Worm (Caenorhabditis elegans) whole organism, L3 larva: ENCODE data around the gene mpst-7.

Experiments used
- aly-2 ChIP-seq: fragments of 150-350 bp; optimal IDR thresholded peaks from 2 replicates; lab custom pipeline; 2014; ENCODE audit warnings: missing biosample characterization, missing genetic modification characterization
- ama-1 ChIP-seq: fragments of 150-350 bp; optimal IDR thresholded peaks from 2 replicates; lab custom pipeline; 2018
- ceh-16 ChIP-seq: sonication (generic microtip); optimal IDR thresholded peaks from 2 replicates; lab custom pipeline; 2017; ENCODE audit warnings: missing biosample characterization, missing genetic modification characterization
- ceh-28 ChIP-seq: fragments of 150-350 bp; optimal IDR thresholded peaks from 2 replicates; lab custom pipeline; 2014; ENCODE audit warnings: missing biosample characterization, missing genetic modification reagents, missing genetic modification characterization
- ceh-82 ChIP-seq: fragments of 150-350 bp; optimal IDR thresholded peaks from 2 replicates; lab custom pipeline; 2014; ENCODE audit warnings: missing biosample characterization, missing genetic modification characterization
- elt-2 ChIP-seq: sonication (generic microtip); optimal IDR thresholded peaks from 2 replicates; lab custom pipeline; 2016; ENCODE audit warnings: missing genetic modification reagents, mild to moderate bottlenecking, missing genetic modification characterization, missing compliant biosample characterization
- elt-3 ChIP-seq, 3 experiments: fragments of 150-350 bp in 1 of 3; sonication (generic microtip) in 2 of 3; optimal IDR thresholded peaks; 2 replicates in 2 of 3; 4 replicates in 1 of 3; lab custom pipeline; 2014 to 2017; ENCODE audit warnings: missing biosample characterization in 3 of 3, missing genetic modification characterization in 3 of 3
- eor-1 ChIP-seq, 2 experiments: fragments of 150-350 bp; optimal IDR thresholded peaks; 2 replicates each; lab custom pipeline; 2014 to 2018; ENCODE audit warnings: missing biosample characterization in 2 of 2, missing genetic modification characterization in 2 of 2
- fkh-2 ChIP-seq: fragments of 150-350 bp; optimal IDR thresholded peaks from 2 replicates; lab custom pipeline; 2014; ENCODE audit warnings: missing biosample characterization, missing genetic modification reagents, missing genetic modification characterization
- fos-1 ChIP-seq: fragments of 150-350 bp; optimal IDR thresholded peaks from 2 replicates; lab custom pipeline; 2014; ENCODE audit warnings: missing biosample characterization, missing genetic modification characterization
- hmg-11 ChIP-seq: sonication (generic microtip); optimal IDR thresholded peaks from 2 replicates; lab custom pipeline; 2016; ENCODE audit warnings: missing genetic modification characterization, missing compliant biosample characterization
- jun-1 ChIP-seq: fragments of 150-350 bp; optimal IDR thresholded peaks from 2 replicates; lab custom pipeline; 2014; ENCODE audit warnings: missing biosample characterization, missing genetic modification reagents, missing genetic modification characterization
- lin-15B ChIP-seq: fragments of 150-350 bp; optimal IDR thresholded peaks from 2 replicates; lab custom pipeline; 2014; ENCODE audit warnings: missing biosample characterization, missing genetic modification characterization
- lin-39 ChIP-seq: fragments of 150-350 bp; optimal IDR thresholded peaks from 2 replicates; lab custom pipeline; 2018; ENCODE audit warnings: missing biosample characterization, missing genetic modification reagents, missing genetic modification characterization
- lsy-12 ChIP-seq: sonication (generic microtip); optimal IDR thresholded peaks from 2 replicates; lab custom pipeline; 2016; ENCODE audit warnings: mild to moderate bottlenecking, missing genetic modification characterization, missing compliant biosample characterization
- nfya-1 ChIP-seq: sonication (generic microtip); optimal IDR thresholded peaks from 2 replicates; lab custom pipeline; 2017; ENCODE audit warnings: missing genetic modification characterization, mild to moderate bottlenecking, missing compliant biosample characterization, antibody characterized with exemption, moderate library complexity; ENCODE audit not compliant: insufficient read depth
- nhr-11 ChIP-seq: fragments of 150-350 bp; optimal IDR thresholded peaks from 2 replicates; lab custom pipeline; 2014; ENCODE audit warnings: missing biosample characterization, missing genetic modification characterization
- nhr-25 ChIP-seq: sonication (generic microtip); optimal IDR thresholded peaks from 2 replicates; lab custom pipeline; 2017; ENCODE audit warnings: missing biosample characterization, missing genetic modification characterization
- nhr-28 ChIP-seq: fragments of 150-350 bp; optimal IDR thresholded peaks from 2 replicates; lab custom pipeline; 2014; ENCODE audit warnings: missing biosample characterization, missing genetic modification characterization
- nhr-43 ChIP-seq: sonication (generic microtip); optimal IDR thresholded peaks from 2 replicates; lab custom pipeline; 2016; ENCODE audit warnings: mild to moderate bottlenecking, missing genetic modification characterization, missing compliant biosample characterization; ENCODE audit not compliant: poor library complexity, severe bottlenecking
- nhr-67 ChIP-seq: fragments of 150-350 bp; optimal IDR thresholded peaks from 2 replicates; lab custom pipeline; 2014; ENCODE audit warnings: missing biosample characterization, missing genetic modification characterization
- nhr-76 ChIP-seq: fragments of 150-350 bp; sonication (generic microtip); optimal IDR thresholded peaks from 5 replicates; lab custom pipeline; 2014; ENCODE audit warnings: missing biosample characterization, missing genetic modification characterization
- pha-4 ChIP-seq: fragments of 150-350 bp; optimal IDR thresholded peaks from 2 replicates; lab custom pipeline; 2014; ENCODE audit warnings: missing biosample characterization, missing genetic modification reagents, missing genetic modification characterization
- pqm-1 ChIP-seq: fragments of 150-350 bp; optimal IDR thresholded peaks from 2 replicates; lab custom pipeline; 2017; ENCODE audit warnings: missing biosample characterization, missing genetic modification characterization, inconsistent platforms
- snpc-4 ChIP-seq: fragments of 150-350 bp; optimal IDR thresholded peaks from 2 replicates; lab custom pipeline; 2014; ENCODE audit warnings: missing biosample characterization, missing genetic modification characterization
- tbx-2 ChIP-seq: sonication (generic microtip); optimal IDR thresholded peaks from 2 replicates; lab custom pipeline; 2016; ENCODE audit warnings: mild to moderate bottlenecking, missing genetic modification characterization, missing compliant biosample characterization
- unc-39 ChIP-seq: sonication (generic microtip); optimal IDR thresholded peaks from 4 replicates; lab custom pipeline; 2017; ENCODE audit warnings: missing biosample characterization, missing genetic modification characterization
- ztf-11 ChIP-seq: fragments of 150-350 bp; optimal IDR thresholded peaks from 2 replicates; lab custom pipeline; 2014; ENCODE audit warnings: missing biosample characterization, missing genetic modification characterization
- ztf-4 ChIP-seq: fragments of 150-350 bp; optimal IDR thresholded peaks from 2 replicates; lab custom pipeline; 2014; ENCODE audit warnings: missing biosample characterization, missing genetic modification characterization

The mpst-7 gene

DNA sequence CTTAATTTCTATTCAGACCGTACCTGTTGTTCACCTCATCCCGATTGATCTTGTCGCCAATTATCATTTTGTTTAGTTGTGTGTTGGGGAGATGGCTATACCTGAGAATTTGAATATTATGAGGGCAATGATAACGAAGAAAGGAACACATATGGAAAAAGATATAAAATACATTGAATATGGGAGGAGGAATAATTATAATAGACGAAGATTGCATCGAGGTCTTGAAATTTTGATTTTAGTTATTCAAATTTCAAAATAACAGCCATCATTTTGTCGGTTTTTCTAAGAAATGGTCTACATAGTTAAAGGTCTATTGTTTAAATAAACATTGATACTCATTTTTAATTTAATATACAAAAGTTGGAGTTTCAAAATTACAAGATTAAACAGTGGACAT is 26.1 kb upstream of the mpst-7 start, which contains the start of gene shw-3:
shw-3 (minus strand) TSS at position 101 of the 400 bp plus-strand sequence.
- no peak for TF ChIP-seq eor-1 (tag; optimal IDR thresholded peaks at IDR 0.05; lab: Kevin White, UChicago)
- TF ChIP-seq aly-2 (tag; lab: Kevin White, UChicago), result no peak
- no peak for TF ChIP-seq tbx-2 (tag; lab: Kevin White, UChicago)
- no peak for TF ChIP-seq ceh-16 (tag; lab: Kevin White, UChicago)
- TF ChIP-seq nfya-1 (tag; lab: Kevin White, UChicago), result no peak
- TF ChIP-seq fos-1 (tag; lab: Kevin White, UChicago), result no peak
- TF ChIP-seq nhr-11 (tag; lab: Kevin White, UChicago), result no peak
- no peak for TF ChIP-seq ztf-11 (tag; lab: Kevin White, UChicago)
- no peak for TF ChIP-seq jun-1 (tag; lab: Kevin White, UChicago)
- TF ChIP-seq, all 47 proteins: peak for 0

DNA sequence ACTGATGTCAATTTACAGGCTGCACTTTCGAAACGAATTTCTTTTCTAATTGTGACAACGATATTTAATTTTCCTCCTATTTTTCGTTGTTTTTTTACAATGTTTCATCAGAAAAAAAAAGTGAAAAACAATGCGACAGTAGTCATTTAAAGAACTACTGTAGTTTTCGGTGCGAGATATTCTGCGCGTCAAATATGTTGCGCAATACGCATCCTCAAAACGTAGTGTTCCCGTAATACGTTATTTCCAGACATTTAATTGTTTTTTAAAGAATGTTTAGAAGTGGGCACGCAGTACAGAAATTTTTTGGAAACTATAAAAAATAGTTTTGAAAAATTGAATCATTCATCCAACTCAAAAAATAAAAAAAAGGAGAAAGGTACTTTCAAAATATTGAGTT is 13.1 kb upstream of the mpst-7 start:
- no peak for TF ChIP-seq ceh-82 (tag; lab: Kevin White, UChicago)
- no peak for TF ChIP-seq ama-1 (lab: Kevin White, UChicago)
- no peak for TF ChIP-seq ztf-11 (tag; lab: Kevin White, UChicago)
- no peak for TF ChIP-seq snpc-4 (tag; lab: Kevin White, UChicago)
- no peak for TF ChIP-seq pha-4 (tag; lab: Kevin White, UChicago)
- no peak for TF ChIP-seq nhr-67 (tag; lab: Kevin White, UChicago)
- TF ChIP-seq nhr-28 (tag; lab: Kevin White, UChicago), result no peak
- no peak for TF ChIP-seq elt-3 (tag; optimal IDR thresholded peaks at IDR 0.05; lab: Kevin White, UChicago)

DNA sequence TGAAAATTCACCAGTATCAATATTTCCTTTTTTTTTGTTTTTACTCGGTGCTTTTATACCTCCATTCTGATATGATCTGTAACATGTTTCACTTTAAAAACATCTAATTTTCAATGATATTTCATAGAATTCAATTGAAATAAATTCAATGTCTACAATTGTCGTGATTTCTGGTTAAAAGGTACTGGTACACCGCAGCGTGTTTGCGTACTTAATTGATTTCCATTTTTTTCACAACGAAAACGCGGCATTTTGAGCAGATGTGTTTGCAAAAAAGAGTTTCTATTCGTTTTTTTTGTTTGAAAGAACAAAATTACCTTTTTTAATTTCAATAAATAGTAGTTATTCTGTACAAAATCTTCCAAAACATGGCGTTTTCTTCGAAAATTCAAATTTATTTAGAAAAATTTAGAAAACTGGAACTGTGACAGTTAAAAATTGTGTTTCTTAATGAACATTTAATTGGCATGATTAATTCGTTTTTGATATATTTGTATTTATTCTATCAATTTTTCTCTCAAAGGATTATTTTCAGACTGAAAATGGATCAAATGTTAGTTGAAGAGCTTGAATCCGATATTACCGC is 9.7 kb upstream of the mpst-7 start, which contains the start of gene pnn-1:
pnn-1 (plus strand) TSS at position 536 of the 586 bp plus-strand sequence.
- TF ChIP-seq elt-2 (tag; lab: Kevin White, UChicago), result no peak
- peak; percentile 59 for TF ChIP-seq pha-4 (tag; lab: Kevin White, UChicago)
- peak; percentile 45 for TF ChIP-seq nfya-1 (tag; lab: Kevin White, UChicago)
- peak; percentile 35 for TF ChIP-seq lin-15B
- peak; percentile 48 for TF ChIP-seq hmg-11 (tag; lab: Kevin White, UChicago)

ce11 chrV:12968555-12968954 is 7.6 kb upstream of the mpst-7 start, which contains the start of gene lin-46:
TSS of gene lin-46 (plus strand) at chrV:12968855.
- TF ChIP-seq nhr-25 (tag; lab: Kevin White, UChicago) (peak; percentile 67), nhr-67 (tag; lab: Kevin White, UChicago) (no peak)

- TF ChIP-seq nhr-25 (tag; lab: Kevin White, UChicago) (peak; percentile 23), snpc-4 (tag; lab: Kevin White, UChicago) (peak; percentile 24), nfya-1 (tag; lab: Kevin White, UChicago) (peak; percentile 66), lin-15B (peak; percentile 75), elt-2 (tag; lab: Kevin White, UChicago) (peak; percentile 65), tbx-2 (tag; lab: Kevin White, UChicago) (peak; percentile 5), hmg-11 (tag; lab: Kevin White, UChicago) (peak; percentile 68), lsy-12 (tag; lab: Kevin White, UChicago) (peak; percentile 58), nhr-43 (tag; lab: Kevin White, UChicago) (peak; percentile 19), pqm-1 (tag; lab: Kevin White, UChicago) (peak; percentile 2), pha-4 (tag; lab: Kevin White, UChicago) (peak; percentile 40)
Measured at ce11 chrV:12967925-12968327, 7.0 kb upstream of the mpst-7 start, which contains the start of gene R186.8. TSS of gene R186.8 (minus strand) at chrV:12967982.

ce11 chrV:12967110-12967509 is 6.2 kb upstream of the mpst-7 start, which contains the start of gene R186.3:
TSS of gene R186.3 (minus strand) at chrV:12967210.
- TF ChIP-seq nhr-76 (no peak), lin-15B (no peak), fkh-2 (tag; lab: Kevin White, UChicago) (no peak), lin-39 (tag; lab: Kevin White, UChicago) (no peak), ztf-4 (tag; lab: Kevin White, UChicago) (no peak), pha-4 (tag; lab: Kevin White, UChicago) (no peak), unc-39 (tag; lab: Kevin White, UChicago) (no peak), hmg-11 (tag; lab: Kevin White, UChicago) (no peak), ceh-28 (tag; lab: Kevin White, UChicago) (no peak), lsy-12 (tag; lab: Kevin White, UChicago) (no peak), nhr-25 (tag; lab: Kevin White, UChicago) (no peak), nhr-43 (tag; lab: Kevin White, UChicago) (no peak)
